Fruit fly (Drosophila melanogaster) whole organism, embryonic: ENCODE data around the gene sphe.

ENCODE experiments used
- Bgb ChIP-seq: fragments of 200-800 bp; sonication (Bioruptor generic); IDR thresholded peaks from 2 replicates; pipeline ENCODE4 v1.3.6; 2022; ENCODE audit warnings: missing biosample characterization, missing genetic modification characterization; ENCODE audit not compliant: partially characterized antibody
- CG12659 ChIP-seq: fragments of 200-800 bp; sonication (Bioruptor generic); optimal IDR thresholded peaks from 3 replicates; lab custom pipeline; 2017; ENCODE audit warnings: mild to moderate bottlenecking, missing biosample characterization, missing genetic modification reagents, missing genetic modification characterization
- CG13624 ChIP-seq: fragments of 200-800 bp; sonication (Bioruptor generic); optimal IDR thresholded peaks from 2 replicates; lab custom pipeline; 2016; ENCODE audit warnings: missing biosample characterization, missing genetic modification characterization
- CG14710 ChIP-seq: fragments of 200-800 bp; sonication (Bioruptor generic); optimal IDR thresholded peaks from 3 replicates; lab custom pipeline; 2019; ENCODE audit warnings: missing biosample characterization, mild to moderate bottlenecking, missing genetic modification characterization, moderate library complexity
- CG15514 ChIP-seq: fragments of 200-800 bp; sonication (Bioruptor generic); optimal IDR thresholded peaks from 3 replicates; lab custom pipeline; 2017; ENCODE audit warnings: missing biosample characterization, missing genetic modification characterization, mild to moderate bottlenecking, moderate library complexity, missing genetic modification reagents
- CG1603 ChIP-seq: fragments of 200-800 bp; sonication (Bioruptor generic); optimal IDR thresholded peaks from 2 replicates; lab custom pipeline; 2019; ENCODE audit warnings: missing biosample characterization, mild to moderate bottlenecking, missing genetic modification characterization, moderate library complexity
- CG17359 ChIP-seq: fragments of 200-800 bp; sonication (Bioruptor generic); optimal IDR thresholded peaks from 3 replicates; lab custom pipeline; 2018; ENCODE audit warnings: missing biosample characterization, mild to moderate bottlenecking, missing genetic modification characterization, moderate library complexity
- CG2120 ChIP-seq: fragments of 200-800 bp; sonication (Bioruptor generic); optimal IDR thresholded peaks from 3 replicates; lab custom pipeline; 2016; ENCODE audit warnings: missing biosample characterization, missing genetic modification characterization
- CG2129 ChIP-seq: fragments of 200-800 bp; sonication (Bioruptor generic); IDR thresholded peaks from 2 replicates; pipeline ENCODE4 v1.3.6; 2022; ENCODE audit warnings: missing biosample characterization, missing genetic modification characterization; ENCODE audit not compliant: partially characterized antibody
- CG32532 ChIP-seq: fragments of 200-800 bp; sonication (Bioruptor generic); IDR thresholded peaks from 2 replicates; pipeline ENCODE4 v1.3.6; 2022; ENCODE audit warnings: missing biosample characterization, missing genetic modification characterization
- CG6272 ChIP-seq: fragments of 200-800 bp; sonication (Bioruptor generic); IDR thresholded peaks from 2 replicates; pipeline ENCODE4 v1.3.6; 2022; ENCODE audit warnings: missing biosample characterization, missing genetic modification characterization
- CG6854 ChIP-seq: fragments of 200-800 bp; sonication (Bioruptor generic); optimal IDR thresholded peaks from 3 replicates; lab custom pipeline; 2017; ENCODE audit warnings: missing biosample characterization, mild to moderate bottlenecking, missing genetic modification characterization
- CG9727 ChIP-seq: fragments of 200-800 bp; sonication (Bioruptor generic); optimal IDR thresholded peaks from 3 replicates; lab custom pipeline; 2017; ENCODE audit warnings: missing biosample characterization, mild to moderate bottlenecking, missing genetic modification characterization
- Ets97D ChIP-seq: fragments of 200-800 bp; sonication (Bioruptor generic); optimal IDR thresholded peaks from 3 replicates; lab custom pipeline; 2016; ENCODE audit warnings: missing biosample characterization, missing genetic modification characterization
- MBD-R2 ChIP-seq: fragments of 200-800 bp; sonication (Bioruptor generic); IDR thresholded peaks from 2 replicates; pipeline ENCODE4 v1.3.6; 2022; ENCODE audit warnings: missing biosample characterization, missing genetic modification characterization
- MESR4 ChIP-seq: fragments of 200-800 bp; sonication (Bioruptor generic); optimal IDR thresholded peaks from 2 replicates; lab custom pipeline; 2018; ENCODE audit warnings: missing biosample characterization, mild to moderate bottlenecking, missing genetic modification characterization, moderate library complexity
- Meics ChIP-seq: fragments of 200-800 bp; sonication (Bioruptor generic); optimal IDR thresholded peaks from 2 replicates; lab custom pipeline; 2017; ENCODE audit warnings: missing biosample characterization, mild to moderate bottlenecking, missing genetic modification characterization
- Myb ChIP-seq: fragments of 200-800 bp; sonication (Bioruptor generic); optimal IDR thresholded peaks from 2 replicates; lab custom pipeline; 2016; ENCODE audit warnings: missing biosample characterization, missing genetic modification characterization
- NK7.1 ChIP-seq: fragments of 200-800 bp; sonication (Bioruptor generic); optimal IDR thresholded peaks from 3 replicates; lab custom pipeline; 2016; ENCODE audit warnings: missing biosample characterization, missing genetic modification characterization
- Opbp ChIP-seq: fragments of 200-800 bp; sonication (Bioruptor generic); IDR thresholded peaks from 3 replicates; pipeline ENCODE4 v1.3.6; 2022; ENCODE audit warnings: missing biosample characterization, missing genetic modification characterization; ENCODE audit not compliant: partially characterized antibody
- Optix ChIP-seq: fragments of 200-800 bp; sonication (Bioruptor generic); IDR thresholded peaks from 3 replicates; pipeline ENCODE4 v1.3.6; 2022; ENCODE audit warnings: missing biosample characterization, missing genetic modification characterization
- Pdp1 ChIP-seq, 2 experiments: fragments of 200-800 bp; sonication (Bioruptor generic); optimal IDR thresholded peaks; 3 replicates each; lab custom pipeline; 2016; ENCODE audit warnings: missing biosample characterization in 2 of 2, missing genetic modification characterization in 2 of 2, mild to moderate bottlenecking in 1 of 2, moderate library complexity in 1 of 2
- crc ChIP-seq: fragments of 200-800 bp; sonication (Bioruptor generic); optimal IDR thresholded peaks from 2 replicates; lab custom pipeline; 2016; ENCODE audit warnings: missing biosample characterization, missing genetic modification characterization
- croc ChIP-seq: fragments of 200-800 bp; sonication (Bioruptor generic); conservative IDR thresholded peaks from 3 replicates; pipeline ENCODE4 v1.3.6; 2022; ENCODE audit warnings: missing biosample characterization, missing genetic modification characterization
- fd3F ChIP-seq: fragments of 200-800 bp; sonication (Bioruptor generic); optimal IDR thresholded peaks from 2 replicates; lab custom pipeline; 2018; ENCODE audit warnings: missing biosample characterization, mild to moderate bottlenecking, missing genetic modification characterization, moderate library complexity
- gcm2 ChIP-seq: fragments of 200-800 bp; sonication (Bioruptor generic); optimal IDR thresholded peaks from 2 replicates; lab custom pipeline; 2016; ENCODE audit warnings: missing biosample characterization, missing genetic modification characterization
- hb ChIP-seq: fragments of 200-800 bp; sonication (Bioruptor generic); IDR thresholded peaks from 3 replicates; pipeline ENCODE4 v1.3.6; 2022; ENCODE audit warnings: missing biosample characterization, missing genetic modification characterization; ENCODE audit not compliant: partially characterized antibody
- scrt ChIP-seq: fragments of 200-800 bp; sonication (Bioruptor generic); optimal IDR thresholded peaks from 2 replicates; lab custom pipeline; 2018; ENCODE audit warnings: missing biosample characterization, mild to moderate bottlenecking, missing genetic modification characterization, moderate library complexity
- sens-2 ChIP-seq: fragments of 200-800 bp; sonication (Bioruptor generic); IDR thresholded peaks from 2 replicates; pipeline ENCODE4 v1.3.6; 2022; ENCODE audit warnings: missing biosample characterization, missing genetic modification characterization
- slou ChIP-seq: fragments of 200-800 bp; sonication (Bioruptor generic); optimal IDR thresholded peaks from 3 replicates; lab custom pipeline; 2016; ENCODE audit warnings: missing biosample characterization, missing genetic modification characterization
- zen2 ChIP-seq: fragments of 200-800 bp; sonication (Bioruptor generic); IDR thresholded peaks from 3 replicates; pipeline ENCODE4 v1.3.6; 2022; ENCODE audit warnings: missing biosample characterization, missing genetic modification characterization; ENCODE audit not compliant: partially characterized antibody

Gene sphe

dm6 chrX:16651098-16651497, 50.7 kb downstream of the sphe start, which contains the start of the genes CG32573 and CG42512 (continued):
- peak; percentile 79 for TF ChIP-seq Bgb (GFP tag; lab: Robert Waterston, UW)
- TF ChIP-seq CG6854 (GFP tag; lab: Kevin White, UChicago), result no peak
- TF ChIP-seq CG1603 (tag; lab: Kevin White, UChicago), result peak; percentile 79
- peak in 1 of 2 experiments; percentile 34 for TF ChIP-seq Pdp1 (GFP tag; optimal IDR thresholded peaks at IDR 0.05; lab: Kevin White, UChicago)
- no peak for TF ChIP-seq CG9727 (GFP tag; lab: Kevin White, UChicago)
- TF ChIP-seq CG2129 (GFP tag; lab: Robert Waterston, UW), result peak; percentile 42
- TF ChIP-seq fd3F (GFP tag; lab: Kevin White, UChicago), result no peak
- TF ChIP-seq Myb (GFP tag; lab: Kevin White, UChicago), result peak; percentile 24
- TF ChIP-seq crc, result no peak
- TF ChIP-seq CG17359, result no peak
- TF ChIP-seq CG14710 (tag; lab: Kevin White, UChicago), result peak; percentile 63
- peak; percentile 1 for TF ChIP-seq CG13624 (GFP tag; lab: Kevin White, UChicago)
- TF ChIP-seq slou (GFP tag; lab: Kevin White, UChicago), result no peak
- TF ChIP-seq CG2120 (GFP tag; lab: Kevin White, UChicago), result no peak
- no peak for TF ChIP-seq gcm2
- TF ChIP-seq NK7.1 (GFP tag; lab: Kevin White, UChicago), result no peak
- peak; percentile 69 for TF ChIP-seq zen2 (GFP tag; lab: Robert Waterston, UW)
- peak; percentile 61 for TF ChIP-seq CG15514 (GFP tag; lab: Kevin White, UChicago)
- TF ChIP-seq hb, result peak; percentile 49; the same call in 1 of the 3 replicates
- no peak for TF ChIP-seq CG6272 (GFP tag; lab: Robert Waterston, UW)
- no peak for TF ChIP-seq Optix (GFP tag; lab: Robert Waterston, UW)
- no peak for TF ChIP-seq scrt (GFP tag; lab: Kevin White, UChicago)
- peak; percentile 40 for TF ChIP-seq MBD-R2
- peak; percentile 84; the same call in 2 of the 3 replicates for TF ChIP-seq Opbp (GFP tag; lab: Robert Waterston, UW)
- TF ChIP-seq MESR4 (GFP tag; lab: Kevin White, UChicago), result peak; percentile 11
- no peak for TF ChIP-seq croc (GFP tag; lab: Robert Waterston, UW)
- TF ChIP-seq Meics (GFP tag; lab: Kevin White, UChicago), result no peak
- peak; percentile 43 for TF ChIP-seq CG12659
- TF ChIP-seq sens-2 (GFP tag; lab: Robert Waterston, UW), result no peak
- TF ChIP-seq Ets97D (GFP tag; lab: Kevin White, UChicago), result peak; percentile 71
- TF ChIP-seq CG32532 (GFP tag; lab: Robert Waterston, UW), result no peak
- TF ChIP-seq, all 482 proteins: peak for 79
